Worm (Caenorhabditis elegans): ENCODE measurements around the gene knl-1.

DNA sequence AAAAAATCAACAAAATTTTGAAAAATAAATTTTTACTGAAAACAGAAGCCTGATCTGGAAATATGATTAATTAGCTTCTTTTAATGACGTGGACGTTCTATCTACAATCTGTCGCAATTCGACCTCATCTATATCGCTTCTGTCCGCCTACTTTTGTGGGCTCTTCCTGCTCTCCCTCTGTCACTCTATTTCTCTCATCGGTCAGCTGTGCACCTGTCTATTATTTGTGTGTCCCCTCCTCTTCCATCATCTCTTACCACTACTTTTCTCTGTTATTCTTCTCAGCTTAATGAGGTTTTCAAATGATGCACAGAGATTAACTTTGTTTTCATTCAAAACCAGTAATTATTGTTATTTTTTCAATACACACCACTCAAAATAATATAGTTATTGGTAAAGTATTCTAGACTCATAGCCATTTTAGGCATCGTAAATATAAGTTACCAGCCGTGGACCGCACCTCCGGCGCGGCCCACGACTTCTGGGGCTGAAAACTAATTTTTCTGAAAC, 48.7 kb downstream of the knl-1 start:
- TF ChIP-seq F57C9.4 (tag; optimal IDR thresholded peaks at IDR 0.05) (no peak), die-1 (tag; optimal IDR thresholded peaks at IDR 0.05) (no peak)

Measured in whole organism, young adult.